Fruit fly (Drosophila melanogaster) whole organism, adult: Measurements from ENCODE around the gene CG31142.

ENCODE experiments used
- CG11617 ChIP-seq: fragments of 200-800 bp; sonication (Bioruptor generic); optimal IDR thresholded peaks from 2 replicates; lab custom pipeline; 2017; ENCODE audit warnings: mild to moderate bottlenecking, missing biosample characterization, missing genetic modification reagents, missing genetic modification characterization
- CG12768 ChIP-seq: fragments of 200-800 bp; sonication (Bioruptor generic); optimal IDR thresholded peaks from 2 replicates; lab custom pipeline; 2017; ENCODE audit warnings: missing biosample characterization, missing genetic modification characterization, mild to moderate bottlenecking, moderate library complexity, missing genetic modification reagents
- CG14711 ChIP-seq: fragments of 200-800 bp; sonication (Bioruptor generic); optimal IDR thresholded peaks from 2 replicates; lab custom pipeline; 2018; ENCODE audit warnings: missing biosample characterization, mild to moderate bottlenecking, missing genetic modification characterization, moderate library complexity
- CG1620 ChIP-seq: fragments of 200-800 bp; sonication (Bioruptor generic); optimal IDR thresholded peaks from 2 replicates; lab custom pipeline; 2016; ENCODE audit warnings: missing biosample characterization, missing genetic modification characterization
- CG33017 ChIP-seq: fragments of 200-800 bp; sonication (Bioruptor generic); optimal IDR thresholded peaks from 2 replicates; lab custom pipeline; 2018; ENCODE audit warnings: missing biosample characterization, mild to moderate bottlenecking, missing genetic modification characterization, moderate library complexity
- CG5204 ChIP-seq: fragments of 200-800 bp; sonication (Bioruptor generic); optimal IDR thresholded peaks from 2 replicates; lab custom pipeline; 2016; ENCODE audit warnings: missing biosample characterization, missing genetic modification characterization
- CG7045 ChIP-seq: fragments of 200-800 bp; sonication (Bioruptor generic); optimal IDR thresholded peaks from 2 replicates; lab custom pipeline; 2017; ENCODE audit warnings: missing biosample characterization, mild to moderate bottlenecking, missing genetic modification characterization
- CG7101 ChIP-seq: fragments of 200-800 bp; sonication (Bioruptor generic); optimal IDR thresholded peaks from 2 replicates; lab custom pipeline; 2018; ENCODE audit warnings: missing biosample characterization, mild to moderate bottlenecking, missing genetic modification characterization, moderate library complexity
- Clk ChIP-seq: fragments of 200-800 bp; sonication (Bioruptor generic); optimal IDR thresholded peaks from 2 replicates; lab custom pipeline; 2017; ENCODE audit warnings: missing biosample characterization, missing genetic modification characterization
- Crg-1 ChIP-seq: fragments of 200-800 bp; sonication (Bioruptor generic); optimal IDR thresholded peaks from 2 replicates; lab custom pipeline; 2016; ENCODE audit warnings: missing biosample characterization, missing genetic modification characterization
- Hr96 ChIP-seq: fragments of 200-800 bp; sonication (Bioruptor generic); optimal IDR thresholded peaks from 2 replicates; lab custom pipeline; 2016; ENCODE audit warnings: missing biosample characterization, missing genetic modification characterization
- Mnt ChIP-seq: fragments of 200-800 bp; sonication (Bioruptor generic); optimal IDR thresholded peaks from 2 replicates; lab custom pipeline; 2016; ENCODE audit warnings: missing biosample characterization, mild to moderate bottlenecking, missing genetic modification characterization
- bab1 ChIP-seq: fragments of 200-800 bp; sonication (Bioruptor generic); optimal IDR thresholded peaks from 3 replicates; lab custom pipeline; 2019; ENCODE audit warnings: missing biosample characterization, mild to moderate bottlenecking, missing genetic modification characterization, moderate library complexity
- cic ChIP-seq: fragments of 200-800 bp; sonication (Bioruptor generic); optimal IDR thresholded peaks from 2 replicates; lab custom pipeline; 2017; ENCODE audit warnings: missing biosample characterization, mild to moderate bottlenecking, missing genetic modification characterization, moderate library complexity
- cnc ChIP-seq, 2 experiments: fragments of >200 bp; optimal IDR thresholded peaks; 2 replicates each; lab custom pipeline; 2017
- kay ChIP-seq: fragments of 200-800 bp; sonication (Bioruptor generic); peaks from one replicate; lab custom pipeline; 2016; ENCODE audit warnings: missing biosample characterization, missing genetic modification characterization, borderline replicate concordance
- ovo ChIP-seq: fragments of 200-800 bp; sonication (Bioruptor generic); optimal IDR thresholded peaks from 2 replicates; lab custom pipeline; 2016; ENCODE audit warnings: missing biosample characterization, missing genetic modification characterization
- pad ChIP-seq: fragments of 200-800 bp; sonication (Bioruptor generic); optimal IDR thresholded peaks from 3 replicates; lab custom pipeline; 2017; ENCODE audit warnings: missing biosample characterization, missing genetic modification characterization, mild to moderate bottlenecking, moderate library complexity, missing genetic modification reagents
- tj ChIP-seq: fragments of 200-800 bp; sonication (Bioruptor generic); optimal IDR thresholded peaks from 3 replicates; lab custom pipeline; 2017; ENCODE audit warnings: missing biosample characterization, mild to moderate bottlenecking, missing genetic modification characterization, moderate library complexity
- toe ChIP-seq: fragments of 200-800 bp; sonication (Bioruptor generic); optimal IDR thresholded peaks from 2 replicates; lab custom pipeline; 2016; ENCODE audit warnings: missing biosample characterization, missing genetic modification characterization

Gene CG31142

DNA sequence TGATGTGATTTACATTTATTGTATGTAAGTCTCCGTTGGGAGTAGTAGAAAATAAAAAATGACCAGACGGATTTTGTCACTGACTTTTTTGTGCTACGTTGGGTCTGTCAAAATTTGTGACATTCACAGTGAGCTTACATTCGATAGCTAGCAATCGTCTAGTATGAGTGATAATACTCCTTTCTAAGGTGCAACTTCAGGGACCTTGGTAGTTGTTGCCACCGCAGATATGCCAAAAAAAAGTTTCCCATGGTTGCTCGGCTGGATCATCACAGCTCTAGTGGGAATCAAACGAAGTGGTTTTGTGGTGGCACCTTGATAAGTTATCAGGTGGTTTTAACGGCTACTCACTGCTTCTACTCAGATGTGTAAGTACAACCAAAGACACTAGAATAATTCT, 35.6 kb upstream of the CG31142 start, which contains the start of gene tbrd-1:
TSS of gene tbrd-1 (minus strand) at position 101 of the 400 bp plus-strand sequence.
- TF ChIP-seq Hr96 (GFP tag; lab: Kevin White, UChicago) (no peak), CG11617 (GFP tag; lab: Kevin White, UChicago) (no peak), toe (GFP tag; lab: Kevin White, UChicago) (no peak), CG14711 (tag; lab: Kevin White, UChicago) (no peak), Clk (GFP tag; lab: Kevin White, UChicago) (no peak), cic (GFP tag; lab: Kevin White, UChicago) (no peak), CG7101 (tag; lab: Kevin White, UChicago) (no peak), CG1620 (GFP tag; lab: Kevin White, UChicago) (no peak), tj (no peak), CG33017 (tag; lab: Kevin White, UChicago) (no peak), Crg-1 (GFP tag; lab: Kevin White, UChicago) (no peak), pad (GFP tag; lab: Kevin White, UChicago) (no peak), kay (GFP tag; lab: Kevin White, UChicago) (no peak), bab1 (GFP tag; lab: Kevin White, UChicago) (no peak), Mnt (no peak)

- TF ChIP-seq bab1 (GFP tag; lab: Kevin White, UChicago) (no peak), CG14711 (tag; lab: Kevin White, UChicago) (no peak), CG7045 (no peak), Crg-1 (GFP tag; lab: Kevin White, UChicago) (no peak), kay (GFP tag; lab: Kevin White, UChicago) (no peak), cic (GFP tag; lab: Kevin White, UChicago) (no peak), CG12768 (GFP tag; lab: Kevin White, UChicago) (no peak), Mnt (no peak), CG11617 (GFP tag; lab: Kevin White, UChicago) (no peak), pad (GFP tag; lab: Kevin White, UChicago) (no peak), ovo (GFP tag; lab: Kevin White, UChicago) (no peak), toe (GFP tag; lab: Kevin White, UChicago) (no peak), Clk (GFP tag; lab: Kevin White, UChicago) (no peak), CG5204 (GFP tag; lab: Kevin White, UChicago) (no peak), CG1620 (GFP tag; lab: Kevin White, UChicago) (no peak), Hr96 (GFP tag; lab: Kevin White, UChicago) (no peak), CG7101 (tag; lab: Kevin White, UChicago) (no peak), tj (no peak)
Observed at dm6 chr3R:23900092-23900491, 29.0 kb upstream of the CG31142 start.

DNA sequence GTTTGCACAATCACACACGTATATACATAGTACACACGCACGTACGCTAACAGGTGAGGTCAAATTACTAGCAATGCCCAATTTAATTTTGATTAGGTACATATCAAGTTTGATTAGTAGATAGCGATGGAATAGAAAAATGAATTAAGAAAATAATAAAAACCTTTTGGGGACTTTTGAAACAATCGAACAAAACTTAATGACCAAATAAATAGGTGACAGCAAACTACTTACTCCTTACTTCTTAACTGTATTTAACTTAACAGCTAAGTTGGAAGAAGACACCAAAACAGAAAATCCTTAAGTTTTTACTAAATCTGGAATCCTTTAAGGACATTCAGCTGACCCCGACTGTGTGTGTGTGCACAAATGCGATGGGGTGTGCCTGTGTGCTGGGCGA, 27.0 kb upstream of the CG31142 start:
- TF ChIP-seq CG5204 (GFP tag; lab: Kevin White, UChicago) (peak; percentile 17), toe (GFP tag; lab: Kevin White, UChicago) (no peak), CG12768 (GFP tag; lab: Kevin White, UChicago) (peak; percentile 19), ovo (GFP tag; lab: Kevin White, UChicago) (no peak), CG33017 (tag; lab: Kevin White, UChicago) (peak; percentile 26), CG7045 (peak; percentile 27)

dm6 chr3R:23902557-23902956, 26.5 kb upstream of the CG31142 start:
- TF ChIP-seq CG7101 (tag; lab: Kevin White, UChicago) = no peak
- peak; percentile 73 for TF ChIP-seq CG14711 (tag; lab: Kevin White, UChicago)

- TF ChIP-seq kay (GFP tag; lab: Kevin White, UChicago) (no peak), CG33017 (tag; lab: Kevin White, UChicago) (no peak), CG7045 (no peak), Hr96 (GFP tag; lab: Kevin White, UChicago) (no peak), CG14711 (tag; lab: Kevin White, UChicago) (no peak), pad (GFP tag; lab: Kevin White, UChicago) (no peak), ovo (GFP tag; lab: Kevin White, UChicago) (no peak), CG7101 (tag; lab: Kevin White, UChicago) (no peak), CG12768 (GFP tag; lab: Kevin White, UChicago) (no peak), cnc (optimal IDR thresholded peaks at IDR 0.05; lab: Kevin White, UChicago) (no peak), Crg-1 (GFP tag; lab: Kevin White, UChicago) (no peak), bab1 (GFP tag; lab: Kevin White, UChicago) (no peak), cic (GFP tag; lab: Kevin White, UChicago) (no peak), CG5204 (GFP tag; lab: Kevin White, UChicago) (no peak), toe (GFP tag; lab: Kevin White, UChicago) (no peak), Mnt (no peak), CG1620 (GFP tag; lab: Kevin White, UChicago) (no peak), Clk (GFP tag; lab: Kevin White, UChicago) (no peak), CG11617 (GFP tag; lab: Kevin White, UChicago) (no peak)
Observed at dm6 chr3R:23903425-23903824, 25.6 kb upstream of the CG31142 start.

DNA sequence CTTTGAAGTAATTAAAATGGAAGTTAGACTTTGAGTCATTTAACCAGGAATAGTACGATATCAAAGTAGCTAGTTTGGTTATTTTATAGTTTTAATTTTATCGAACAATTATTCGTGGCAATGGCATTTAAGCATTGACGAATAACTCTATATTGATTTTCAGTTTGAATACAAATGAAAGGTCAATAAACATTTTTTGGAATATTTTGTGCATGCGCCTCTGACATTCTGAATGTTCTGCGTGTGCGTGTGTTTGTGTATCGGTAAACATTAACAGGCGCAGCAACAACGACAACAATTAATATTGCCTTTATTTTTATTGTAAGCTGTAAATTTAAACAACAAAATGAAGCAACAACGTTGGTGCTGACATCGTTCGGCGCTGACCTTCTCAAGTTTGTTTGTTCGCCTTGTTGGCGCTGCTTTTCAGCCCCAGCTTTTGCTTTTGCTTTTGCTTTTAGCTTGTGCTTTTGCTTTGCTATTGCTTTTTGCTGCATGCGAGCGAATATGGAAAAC, 19.6 kb upstream of the CG31142 start:
- TF ChIP-seq cnc (optimal IDR thresholded peaks at IDR 0.05; lab: Kevin White, UChicago) = no peak
- TF ChIP-seq Crg-1 (GFP tag; lab: Kevin White, UChicago) = peak; percentile 8
